Fruit fly (Drosophila melanogaster): ENCODE data around the gene Dcr-1.

The Dcr-1 gene

dm6 chr3R:22724149-22724973, 16.5 kb downstream of the Dcr-1 start, which contains the start of gene Irp-1A (continued):
- peak; percentile 80 for TF ChIP-seq Ets96B (tag; optimal IDR thresholded peaks at IDR 0.05)
- no peak for TF ChIP-seq spab (GFP tag; optimal IDR thresholded peaks at IDR 0.05)
- TF ChIP-seq CG3032 (tag; optimal IDR thresholded peaks at IDR 0.05), result peak; percentile 78
- peak; percentile 47 for TF ChIP-seq CG11762 (GFP tag; optimal IDR thresholded peaks at IDR 0.05; ENCODE audit: insufficient read depth)
- TF ChIP-seq ss (GFP tag; optimal IDR thresholded peaks at IDR 0.05), result peak in 1 of 2 experiments; percentile 44
- peak; percentile 50 for TF ChIP-seq CG6792 (GFP tag; optimal IDR thresholded peaks at IDR 0.05)
- TF ChIP-seq CG6808 (GFP tag; optimal IDR thresholded peaks at IDR 0.05), result peak; percentile 32
- peak; percentile 84; the same call in 2 of the 3 replicates for TF ChIP-seq eg (GFP tag; IDR thresholded peaks at IDR 0.05)
- TF ChIP-seq acj6 (GFP tag; optimal IDR thresholded peaks at IDR 0.05), result peak; percentile 51
- TF ChIP-seq CG8319 (GFP tag; optimal IDR thresholded peaks at IDR 0.05), result peak; percentile 2
- peak in 1 of 2 experiments; percentile 24 for TF ChIP-seq salr (GFP tag; optimal IDR thresholded peaks at IDR 0.05)
- TF ChIP-seq dac (GFP tag; optimal IDR thresholded peaks at IDR 0.05), result no peak
- TF ChIP-seq OdsH (GFP tag; optimal IDR thresholded peaks at IDR 0.05), result peak; percentile 71
- peak; percentile 88 for TF ChIP-seq CG15336 (GFP tag; IDR thresholded peaks at IDR 0.05)
- no peak for TF ChIP-seq Blimp-1 (GFP tag; optimal IDR thresholded peaks at IDR 0.05)
- no peak for TF ChIP-seq CG6854 (GFP tag; optimal IDR thresholded peaks at IDR 0.05)
- peak; percentile 47 for TF ChIP-seq lz (GFP tag; optimal IDR thresholded peaks at IDR 0.05)
- TF ChIP-seq cyc (GFP tag; optimal IDR thresholded peaks at IDR 0.05), result peak; percentile 34
- TF ChIP-seq svp (GFP tag), result peak; percentile 97
- TF ChIP-seq CG11902 (GFP tag; optimal IDR thresholded peaks at IDR 0.05), result no peak

dm6 chr3R:22720808-22721306, 20.0 kb downstream of the Dcr-1 start, which contains the start of gene wge:
Gene wge (minus strand): TSS chr3R:22721150.
- TF ChIP-seq CG16779 (tag; optimal IDR thresholded peaks at IDR 0.05), result peak; percentile 84
- peak; percentile 93 for TF ChIP-seq CG6808 (GFP tag; optimal IDR thresholded peaks at IDR 0.05)
- peak; percentile 78 for TF ChIP-seq CG1621 (tag; optimal IDR thresholded peaks at IDR 0.05)
- TF ChIP-seq CG34406 (GFP tag; optimal IDR thresholded peaks at IDR 0.05), result peak; percentile 46
- no peak for TF ChIP-seq Ets21C (GFP tag; optimal IDR thresholded peaks at IDR 0.05)
- peak; percentile 32 for TF ChIP-seq Sox14 (GFP tag; optimal IDR thresholded peaks at IDR 0.05)
- no peak for TF ChIP-seq Met (GFP tag; optimal IDR thresholded peaks at IDR 0.05)
- TF ChIP-seq Hr38 (GFP tag; optimal IDR thresholded peaks at IDR 0.05), result no peak
- peak; percentile 85 for TF ChIP-seq CG6276 (GFP tag; optimal IDR thresholded peaks at IDR 0.05)
- peak; percentile 71 for TF ChIP-seq dsx (GFP tag; optimal IDR thresholded peaks at IDR 0.05; ENCODE audit: poor library complexity, severe bottlenecking)
- TF ChIP-seq fd59A (GFP tag; optimal IDR thresholded peaks at IDR 0.05), result peak; percentile 64
- TF ChIP-seq CG11902 (GFP tag; optimal IDR thresholded peaks at IDR 0.05), result no peak
- peak; percentile 37 for TF ChIP-seq vri (GFP tag; optimal IDR thresholded peaks at IDR 0.05)
- peak; percentile 24 for TF ChIP-seq CG8319 (GFP tag; optimal IDR thresholded peaks at IDR 0.05)
- TF ChIP-seq CG6163 (GFP tag; IDR thresholded peaks at IDR 0.05), result peak; percentile 63; the same call in 2 of the 3 replicates
- TF ChIP-seq CG9139 (GFP tag; optimal IDR thresholded peaks at IDR 0.05), result peak; percentile 90
- no peak for TF ChIP-seq CG31627 (GFP tag; optimal IDR thresholded peaks at IDR 0.05)
- TF ChIP-seq pdm3 (GFP tag; optimal IDR thresholded peaks at IDR 0.05), result no peak
- TF ChIP-seq svp (GFP tag), result peak; percentile 28
- TF ChIP-seq cyc (GFP tag; optimal IDR thresholded peaks at IDR 0.05), result no peak
- TF ChIP-seq CG11294 (GFP tag; IDR thresholded peaks at IDR 0.05), result no peak
- TF ChIP-seq Eip78C (GFP tag), result peak; percentile 20
- TF ChIP-seq CG32006 (GFP tag; optimal IDR thresholded peaks at IDR 0.05), result peak; percentile 77
- peak; percentile 32 for TF ChIP-seq topi (GFP tag; optimal IDR thresholded peaks at IDR 0.05)
- TF ChIP-seq acj6 (GFP tag; optimal IDR thresholded peaks at IDR 0.05), result peak; percentile 22
- peak; percentile 64 for TF ChIP-seq CG3032 (tag; optimal IDR thresholded peaks at IDR 0.05)
- no peak for TF ChIP-seq CG4318 (GFP tag; optimal IDR thresholded peaks at IDR 0.05)
- peak; percentile 52 for TF ChIP-seq CG8632 (GFP tag; optimal IDR thresholded peaks at IDR 0.05)
- TF ChIP-seq CG3919 (GFP tag; optimal IDR thresholded peaks at IDR 0.05), result peak; percentile 52
- peak; percentile 90 for TF ChIP-seq CG8119 (GFP tag; IDR thresholded peaks at IDR 0.05)
- TF ChIP-seq Hr39 (GFP tag; optimal IDR thresholded peaks at IDR 0.05), result no peak
- TF ChIP-seq CG7368 (GFP tag; optimal IDR thresholded peaks at IDR 0.05), result peak; percentile 23
- no peak for TF ChIP-seq Sox15 (GFP tag; optimal IDR thresholded peaks at IDR 0.05)
- TF ChIP-seq Gug (GFP tag; IDR thresholded peaks at IDR 0.05), result peak; percentile 69
- TF ChIP-seq ss (GFP tag; optimal IDR thresholded peaks at IDR 0.05), result peak; percentile 92 to 96
- TF ChIP-seq fd85E (GFP tag; optimal IDR thresholded peaks at IDR 0.05), result no peak

Data from whole organism, prepupa.